Worm (Caenorhabditis elegans) whole organism, L3 larva: ENCODE results near the gene Y39F10C.3.

Experiments
- ceh-28 ChIP-seq: fragments of 150-350 bp; optimal IDR thresholded peaks from 2 replicates; lab custom pipeline; 2014; ENCODE audit warnings: missing biosample characterization, missing genetic modification reagents, missing genetic modification characterization
- fkh-2 ChIP-seq: fragments of 150-350 bp; optimal IDR thresholded peaks from 2 replicates; lab custom pipeline; 2014; ENCODE audit warnings: missing biosample characterization, missing genetic modification reagents, missing genetic modification characterization
- nhr-12 ChIP-seq: fragments of 150-350 bp; optimal IDR thresholded peaks from 2 replicates; lab custom pipeline; 2014; ENCODE audit warnings: missing biosample characterization, missing genetic modification characterization
- nhr-76 ChIP-seq: fragments of 150-350 bp; sonication (generic microtip); optimal IDR thresholded peaks from 5 replicates; lab custom pipeline; 2014; ENCODE audit warnings: missing biosample characterization, missing genetic modification characterization
- skn-1 ChIP-seq: fragments of 150-350 bp; optimal IDR thresholded peaks from 2 replicates; lab custom pipeline; 2014; ENCODE audit warnings: missing biosample characterization, missing genetic modification characterization
- snpc-4 ChIP-seq: fragments of 150-350 bp; optimal IDR thresholded peaks from 2 replicates; lab custom pipeline; 2014; ENCODE audit warnings: missing biosample characterization, missing genetic modification characterization

ce11 chrII:624443-624842 is 49.8 kb upstream of the Y39F10C.3 start, which contains the start of gene T04B8.5:
- TF ChIP-seq nhr-12: no peak
- TF ChIP-seq snpc-4 (tag; lab: Kevin White, UChicago): no peak
- TF ChIP-seq fkh-2 (tag; lab: Kevin White, UChicago): no peak
- no peak for TF ChIP-seq ceh-28 (tag; lab: Kevin White, UChicago)
- no peak for TF ChIP-seq nhr-76 (tag; lab: Kevin White, UChicago)
- TF ChIP-seq skn-1: no peak
